Fruit fly (Drosophila melanogaster): ENCODE data around the gene promL.
A peak's percentile ranks its signal among the peaks of the same experiment; 100 is the strongest.

The promL gene

dm6 chr3L:3106908-3107821 lies 20.4 kb downstream of the promL start, which contains the start of gene Cht7 (continued):
- TF ChIP-seq nerfin-2 (GFP tag; IDR thresholded peaks at IDR 0.05; ENCODE audit: partially characterized antibody): no peak
- peak; percentile 73 for TF ChIP-seq CG11560 (tag; IDR thresholded peaks at IDR 0.05)
- TF ChIP-seq Optix (GFP tag; IDR thresholded peaks at IDR 0.05): peak; percentile 84
- peak; percentile 81 for TF ChIP-seq chn (GFP tag; optimal IDR thresholded peaks at IDR 0.05)
- peak; percentile 83 for TF ChIP-seq sob (GFP tag; IDR thresholded peaks at IDR 0.05)
- peak; percentile 90 for TF ChIP-seq CG7556 (GFP tag; optimal IDR thresholded peaks at IDR 0.05)
- TF ChIP-seq Nf-YB (GFP tag; optimal IDR thresholded peaks at IDR 0.05): peak; percentile 71
- TF ChIP-seq gsb-n (tag; optimal IDR thresholded peaks at IDR 0.05): peak; percentile 88
- TF ChIP-seq pfk (GFP tag; optimal IDR thresholded peaks at IDR 0.05): no peak
- peak; percentile 69 for TF ChIP-seq CG4854 (GFP tag; optimal IDR thresholded peaks at IDR 0.05)
- peak; percentile 39 for TF ChIP-seq corto (GFP tag; optimal IDR thresholded peaks at IDR 0.05)
- TF ChIP-seq zen2 (GFP tag; IDR thresholded peaks at IDR 0.05; ENCODE audit: partially characterized antibody): no peak
- TF ChIP-seq jing (GFP tag; optimal IDR thresholded peaks at IDR 0.05): peak; percentile 81
- TF ChIP-seq CG11695 (GFP tag; IDR thresholded peaks at IDR 0.05): peak; percentile 86
- no peak for TF ChIP-seq CG7271 (tag; optimal IDR thresholded peaks at IDR 0.05)
- peak; percentile 52 for TF ChIP-seq Antp (GFP tag; optimal IDR thresholded peaks at IDR 0.05)
- peak; percentile 42; the same call in 1 of the 2 replicates for TF ChIP-seq gt (GFP tag; IDR thresholded peaks at IDR 0.05)
- TF ChIP-seq Ada2b (GFP tag; IDR thresholded peaks at IDR 0.05): peak; percentile 79
- peak; percentile 13 for TF ChIP-seq CG8290 (GFP tag; optimal IDR thresholded peaks at IDR 0.05)
- peak; percentile 11 to 37 for TF ChIP-seq CG8290 (tag; optimal IDR thresholded peaks at IDR 0.05)
- TF ChIP-seq CG14667 (GFP tag; IDR thresholded peaks at IDR 0.05): peak; percentile 73
- peak; percentile 15 for TF ChIP-seq exex (tag; optimal IDR thresholded peaks at IDR 0.05)
- TF ChIP-seq CG3838 (GFP tag; optimal IDR thresholded peaks at IDR 0.05): peak; percentile 45
- peak; percentile 67 for TF ChIP-seq CG10462 (GFP tag; optimal IDR thresholded peaks at IDR 0.05)
- TF ChIP-seq Elba2 (GFP tag; optimal IDR thresholded peaks at IDR 0.05): no peak
- peak; percentile 48 for TF ChIP-seq CG3065 (GFP tag; optimal IDR thresholded peaks at IDR 0.05)
- TF ChIP-seq lbe (GFP tag; optimal IDR thresholded peaks at IDR 0.05): peak; percentile 57
- TF ChIP-seq caup (GFP tag; optimal IDR thresholded peaks at IDR 0.05; ENCODE audit: severe bottlenecking): peak; percentile 84
- peak; percentile 61; the same call in 1 of the 2 replicates for TF ChIP-seq ro (GFP tag; IDR thresholded peaks at IDR 0.05)
- no peak for TF ChIP-seq hbn (GFP tag; IDR thresholded peaks at IDR 0.05; ENCODE audit: partially characterized antibody)
- no peak for TF ChIP-seq pros (GFP tag; optimal IDR thresholded peaks at IDR 0.05)
- TF ChIP-seq fu2 (GFP tag; optimal IDR thresholded peaks at IDR 0.05): peak; percentile 18
- TF ChIP-seq Poxn (GFP tag; IDR thresholded peaks at IDR 0.05): no peak
- peak; percentile 63 for TF ChIP-seq CG33213 (GFP tag; optimal IDR thresholded peaks at IDR 0.05)
- no peak for TF ChIP-seq dan (GFP tag; IDR thresholded peaks at IDR 0.05)
- peak; percentile 91 for TF ChIP-seq dmrt99B (tag; optimal IDR thresholded peaks at IDR 0.05)
- TF ChIP-seq toy (GFP tag; IDR thresholded peaks at IDR 0.05): 0 out of 2 replicates have a peak, but pooled peaks have one; percentile 19
- TF ChIP-seq Neu2 (GFP tag; optimal IDR thresholded peaks at IDR 0.05; ENCODE audit: borderline replicate concordance): no peak
- TF ChIP-seq PHDP (tag; optimal IDR thresholded peaks at IDR 0.05): peak; percentile 91
- peak; percentile 80 for TF ChIP-seq CG7372 (GFP tag; IDR thresholded peaks at IDR 0.05)
- peak; percentile 78 for TF ChIP-seq dmrt11E (tag; optimal IDR thresholded peaks at IDR 0.05)
- TF ChIP-seq CG17568 (GFP tag; optimal IDR thresholded peaks at IDR 0.05): peak; percentile 83
- TF ChIP-seq CG1529 (GFP tag; optimal IDR thresholded peaks at IDR 0.05): peak; percentile 89
- TF ChIP-seq hkb (optimal IDR thresholded peaks at IDR 0.05): no peak
- TF ChIP-seq hkb (GFP tag; IDR thresholded peaks at IDR 0.05): peak; percentile 91
- TF ChIP-seq ken (GFP tag; IDR thresholded peaks at IDR 0.05): peak; percentile 76
- TF ChIP-seq HmgZ (tag; optimal IDR thresholded peaks at IDR 0.05): peak; percentile 91
- TF ChIP-seq gcm (GFP tag; optimal IDR thresholded peaks at IDR 0.05): peak; percentile 79
- TF ChIP-seq inv (GFP tag; IDR thresholded peaks at IDR 0.05; ENCODE audit: partially characterized antibody): no peak
